Worm (Caenorhabditis elegans) whole organism, L3 larva: Measurements from ENCODE around the gene best-2.

Experiments used
- ZK546.5 ChIP-seq: sonication (generic microtip); optimal IDR thresholded peaks from 2 replicates; lab custom pipeline; 2017; ENCODE audit warnings: missing biosample characterization, missing genetic modification characterization
- aly-2 ChIP-seq: fragments of 150-350 bp; optimal IDR thresholded peaks from 2 replicates; lab custom pipeline; 2014; ENCODE audit warnings: missing biosample characterization, missing genetic modification characterization
- ama-1 ChIP-seq: fragments of 150-350 bp; optimal IDR thresholded peaks from 2 replicates; lab custom pipeline; 2018
- ceh-16 ChIP-seq: sonication (generic microtip); optimal IDR thresholded peaks from 2 replicates; lab custom pipeline; 2017; ENCODE audit warnings: missing biosample characterization, missing genetic modification characterization
- ceh-82 ChIP-seq: fragments of 150-350 bp; optimal IDR thresholded peaks from 2 replicates; lab custom pipeline; 2014; ENCODE audit warnings: missing biosample characterization, missing genetic modification characterization
- ceh-9 ChIP-seq: sonication (generic microtip); optimal IDR thresholded peaks from 2 replicates; lab custom pipeline; 2018; ENCODE audit warnings: missing biosample characterization, missing genetic modification characterization
- daf-12 ChIP-seq: fragments of 150-350 bp; optimal IDR thresholded peaks from 2 replicates; lab custom pipeline; 2014; ENCODE audit warnings: missing biosample characterization, missing genetic modification reagents, missing genetic modification characterization
- egl-5 ChIP-seq: fragments of 150-350 bp; optimal IDR thresholded peaks from 2 replicates; lab custom pipeline; 2017; ENCODE audit warnings: missing biosample characterization, missing genetic modification reagents, missing genetic modification characterization, inconsistent platforms
- elt-1 ChIP-seq: fragments of 150-350 bp; optimal IDR thresholded peaks from 2 replicates; lab custom pipeline; 2014; ENCODE audit warnings: missing biosample characterization, missing genetic modification characterization
- elt-2 ChIP-seq: sonication (generic microtip); optimal IDR thresholded peaks from 2 replicates; lab custom pipeline; 2016; ENCODE audit warnings: missing genetic modification reagents, mild to moderate bottlenecking, missing genetic modification characterization, missing compliant biosample characterization
- eor-1 ChIP-seq, 2 experiments: fragments of 150-350 bp; optimal IDR thresholded peaks; 2 replicates each; lab custom pipeline; 2014 to 2018; ENCODE audit warnings: missing biosample characterization in 2 of 2, missing genetic modification characterization in 2 of 2
- hmg-11 ChIP-seq: sonication (generic microtip); optimal IDR thresholded peaks from 2 replicates; lab custom pipeline; 2016; ENCODE audit warnings: missing genetic modification characterization, missing compliant biosample characterization
- lin-15B ChIP-seq: fragments of 150-350 bp; optimal IDR thresholded peaks from 2 replicates; lab custom pipeline; 2014; ENCODE audit warnings: missing biosample characterization, missing genetic modification characterization
- mdl-1 ChIP-seq: fragments of 150-350 bp; optimal IDR thresholded peaks from 2 replicates; lab custom pipeline; 2014; ENCODE audit warnings: missing biosample characterization, missing genetic modification characterization
- nfya-1 ChIP-seq: sonication (generic microtip); optimal IDR thresholded peaks from 2 replicates; lab custom pipeline; 2017; ENCODE audit warnings: missing genetic modification characterization, mild to moderate bottlenecking, missing compliant biosample characterization, antibody characterized with exemption, moderate library complexity; ENCODE audit not compliant: insufficient read depth
- nhr-11 ChIP-seq: fragments of 150-350 bp; optimal IDR thresholded peaks from 2 replicates; lab custom pipeline; 2014; ENCODE audit warnings: missing biosample characterization, missing genetic modification characterization
- nhr-12 ChIP-seq: fragments of 150-350 bp; optimal IDR thresholded peaks from 2 replicates; lab custom pipeline; 2014; ENCODE audit warnings: missing biosample characterization, missing genetic modification characterization
- nhr-23 ChIP-seq: fragments of 150-350 bp; optimal IDR thresholded peaks from 2 replicates; lab custom pipeline; 2014; ENCODE audit warnings: missing biosample characterization, missing genetic modification reagents, missing genetic modification characterization
- nhr-237 ChIP-seq: fragments of 150-350 bp; optimal IDR thresholded peaks from 2 replicates; lab custom pipeline; 2014; ENCODE audit warnings: missing biosample characterization, missing genetic modification characterization
- nhr-25 ChIP-seq: sonication (generic microtip); optimal IDR thresholded peaks from 2 replicates; lab custom pipeline; 2017; ENCODE audit warnings: missing biosample characterization, missing genetic modification characterization
- nhr-28 ChIP-seq: fragments of 150-350 bp; optimal IDR thresholded peaks from 2 replicates; lab custom pipeline; 2014; ENCODE audit warnings: missing biosample characterization, missing genetic modification characterization
- nhr-67 ChIP-seq: fragments of 150-350 bp; optimal IDR thresholded peaks from 2 replicates; lab custom pipeline; 2014; ENCODE audit warnings: missing biosample characterization, missing genetic modification characterization
- nhr-76 ChIP-seq: fragments of 150-350 bp; sonication (generic microtip); optimal IDR thresholded peaks from 5 replicates; lab custom pipeline; 2014; ENCODE audit warnings: missing biosample characterization, missing genetic modification characterization
- nhr-77 ChIP-seq: fragments of 150-350 bp; optimal IDR thresholded peaks from 2 replicates; lab custom pipeline; 2014; ENCODE audit warnings: missing biosample characterization, missing genetic modification characterization
- pha-4 ChIP-seq: fragments of 150-350 bp; optimal IDR thresholded peaks from 2 replicates; lab custom pipeline; 2014; ENCODE audit warnings: missing biosample characterization, missing genetic modification reagents, missing genetic modification characterization
- skn-1 ChIP-seq: fragments of 150-350 bp; optimal IDR thresholded peaks from 2 replicates; lab custom pipeline; 2014; ENCODE audit warnings: missing biosample characterization, missing genetic modification characterization
- snpc-4 ChIP-seq: fragments of 150-350 bp; optimal IDR thresholded peaks from 2 replicates; lab custom pipeline; 2014; ENCODE audit warnings: missing biosample characterization, missing genetic modification characterization
- tbx-2 ChIP-seq: sonication (generic microtip); optimal IDR thresholded peaks from 2 replicates; lab custom pipeline; 2016; ENCODE audit warnings: mild to moderate bottlenecking, missing genetic modification characterization, missing compliant biosample characterization
- unc-39 ChIP-seq: sonication (generic microtip); optimal IDR thresholded peaks from 4 replicates; lab custom pipeline; 2017; ENCODE audit warnings: missing biosample characterization, missing genetic modification characterization
- unc-62 ChIP-seq: fragments of 150-350 bp; sonication (generic microtip); optimal IDR thresholded peaks from 4 replicates; lab custom pipeline; 2014; ENCODE audit warnings: missing biosample characterization, missing genetic modification reagents, missing genetic modification characterization
- zag-1 ChIP-seq: fragments of 150-350 bp; optimal IDR thresholded peaks from 2 replicates; lab custom pipeline; 2014; ENCODE audit warnings: missing biosample characterization, missing genetic modification characterization
- ztf-4 ChIP-seq: fragments of 150-350 bp; optimal IDR thresholded peaks from 2 replicates; lab custom pipeline; 2014; ENCODE audit warnings: missing biosample characterization, missing genetic modification characterization

Gene best-2

ce11 chrIV:13112982-13113381 is at the start of gene best-2:
Gene best-2 (minus strand): TSS chrIV:13113082.
- TF ChIP-seq mdl-1 (tag; lab: Kevin White, UChicago) (no peak), egl-5 (tag; lab: Kevin White, UChicago) (no peak), nhr-76 (tag; lab: Kevin White, UChicago) (no peak), ztf-4 (tag; lab: Kevin White, UChicago) (no peak), lin-15B (tag; lab: Kevin White, UChicago) (no peak), nhr-67 (no peak)

ce11 chrIV:13154391-13155283 is 41.8 kb upstream of the best-2 start, which contains the start of the genes crld-1 and msh-5:
Gene crld-1 (minus strand): TSS chrIV:13154441.
Gene msh-5 (plus strand): TSS chrIV:13155233.
- TF ChIP-seq egl-5 (tag; lab: Kevin White, UChicago) (no peak), nhr-237 (tag; lab: Kevin White, UChicago) (no peak), hmg-11 (tag; lab: Kevin White, UChicago) (peak; percentile 25)

ce11 chrIV:13149276-13149675 is 36.4 kb upstream of the best-2 start, which contains the start of gene nlp-79:
Gene nlp-79 (plus strand): TSS chrIV:13149576.
- TF ChIP-seq unc-39 (tag; lab: Kevin White, UChicago) (no peak), tbx-2 (tag; lab: Kevin White, UChicago) (no peak), ceh-9 (tag; lab: Kevin White, UChicago) (no peak), daf-12 (tag; lab: Kevin White, UChicago) (no peak), ZK546.5 (tag; lab: Kevin White, UChicago) (no peak), elt-1 (no peak)

- TF ChIP-seq ceh-9 (tag; lab: Kevin White, UChicago) (no peak), aly-2 (no peak), nhr-12 (tag; lab: Kevin White, UChicago) (no peak), snpc-4 (tag; lab: Kevin White, UChicago) (no peak), nhr-76 (tag; lab: Kevin White, UChicago) (no peak), tbx-2 (tag; lab: Kevin White, UChicago) (no peak), skn-1 (tag; lab: Kevin White, UChicago) (no peak)
These were observed 29.4 kb upstream of the best-2 start, which contains the start of gene spe-43 for ce11 chrIV:13142254-13142653. Gene spe-43 (minus strand): TSS chrIV:13142354.

ce11 chrIV:13127720-13128119 is 14.8 kb upstream of the best-2 start:
- TF ChIP-seq nhr-23 (tag; lab: Kevin White, UChicago) (no peak), nfya-1 (no peak), unc-62 (GFP tag; lab: Kevin White, UChicago) (no peak), elt-2 (no peak), elt-1 (no peak), unc-39 (tag; lab: Kevin White, UChicago) (no peak), nhr-11 (tag; lab: Kevin White, UChicago) (no peak), ceh-82 (tag; lab: Kevin White, UChicago) (no peak), zag-1 (tag; lab: Kevin White, UChicago) (no peak)

ce11 chrIV:13125999-13126398 is 13.1 kb upstream of the best-2 start:
- TF ChIP-seq eor-1 (tag; optimal IDR thresholded peaks at IDR 0.05; lab: Kevin White, UChicago) (no peak), nhr-25 (tag; lab: Kevin White, UChicago) (no peak), unc-39 (tag; lab: Kevin White, UChicago) (no peak), pha-4 (tag; lab: Kevin White, UChicago) (no peak), nhr-77 (no peak), ceh-16 (tag; lab: Kevin White, UChicago) (no peak), nhr-28 (no peak), nhr-11 (tag; lab: Kevin White, UChicago) (no peak), ztf-4 (tag; lab: Kevin White, UChicago) (no peak), ZK546.5 (tag; lab: Kevin White, UChicago) (no peak), ama-1 (no peak)
